Worm (Caenorhabditis elegans) whole organism, L1 larva: ENCODE results near the gene aars-1.

Experiments
- lin-15B ChIP-seq: fragments of 150-350 bp; sonication (generic microtip); optimal IDR thresholded peaks from 3 replicates; lab custom pipeline; 2014; ENCODE audit warnings: missing biosample characterization, missing genetic modification characterization
- nhr-12 ChIP-seq: sonication (generic microtip); optimal IDR thresholded peaks from 2 replicates; lab custom pipeline; 2017; ENCODE audit warnings: missing biosample characterization, missing genetic modification characterization
- skn-1 ChIP-seq: fragments of 150-350 bp; optimal IDR thresholded peaks from 2 replicates; lab custom pipeline; 2014; ENCODE audit warnings: missing biosample characterization, missing genetic modification characterization
- unc-62 ChIP-seq: fragments of 150-350 bp; optimal IDR thresholded peaks from 2 replicates; lab custom pipeline; 2014; ENCODE audit warnings: missing biosample characterization, missing genetic modification reagents, missing genetic modification characterization
- zag-1 ChIP-seq: fragments of 150-350 bp; optimal IDR thresholded peaks from 2 replicates; lab custom pipeline; 2014; ENCODE audit warnings: missing biosample characterization, missing genetic modification characterization

ce11 chrII:11415672-11416071, 48.6 kb downstream of the aars-1 start, which contains the start of gene C05D12.1:
- TF ChIP-seq unc-62 (GFP tag; lab: Kevin White, UChicago) (no peak), nhr-12 (no peak), skn-1 (tag; lab: Kevin White, UChicago) (no peak), lin-15B (no peak), zag-1 (tag; lab: Kevin White, UChicago) (no peak)
